Fruit fly (Drosophila melanogaster) whole organism, prepupa: Measurements from ENCODE around the gene ome.

Experiments used
- Hr39 ChIP-seq: fragments of 200-800 bp; sonication (Bioruptor generic); optimal IDR thresholded peaks from 2 replicates; lab custom pipeline; 2016; ENCODE audit warnings: missing biosample characterization, missing genetic modification characterization
- Lpt ChIP-seq: fragments of 200-800 bp; sonication (Bioruptor generic); optimal IDR thresholded peaks from 3 replicates; lab custom pipeline; 2016; ENCODE audit warnings: missing biosample characterization, missing genetic modification characterization

DNA sequence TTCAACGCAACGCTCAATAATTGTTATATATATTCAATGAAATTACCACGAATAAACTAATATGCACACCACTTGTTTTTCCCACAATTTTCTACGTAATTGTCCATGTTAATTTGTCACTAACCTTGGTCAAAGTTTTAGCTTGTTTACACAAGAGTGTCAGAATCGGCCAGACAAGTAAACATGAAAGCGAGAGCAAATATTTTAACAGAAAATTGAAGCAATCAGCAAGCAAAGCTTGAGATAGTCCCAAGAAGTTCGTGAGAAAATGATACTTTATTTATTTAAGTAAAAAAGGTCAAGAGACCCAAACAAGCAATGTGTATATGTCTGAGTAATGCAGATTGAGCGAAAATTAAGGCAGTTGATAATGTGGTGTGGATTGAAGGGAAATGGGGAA is 35.4 kb downstream of the ome start:
- TF ChIP-seq Hr39 (GFP tag; lab: Kevin White, UChicago) (no peak), Lpt (GFP tag; lab: Kevin White, UChicago) (no peak)
